Fruit fly (Drosophila melanogaster) whole organism, embryonic: ENCODE data around the gene CG45065.

Experiments used
- ATbp ChIP-seq: fragments of 200-800 bp; sonication (Bioruptor generic); optimal IDR thresholded peaks from 2 replicates; lab custom pipeline; 2017; ENCODE audit warnings: missing biosample characterization, mild to moderate bottlenecking, missing genetic modification characterization, missing genetic modification reagents
- Bdp1 ChIP-seq: fragments of 200-800 bp; sonication (Bioruptor generic); optimal IDR thresholded peaks from 3 replicates; lab custom pipeline; 2016; ENCODE audit warnings: missing biosample characterization, missing genetic modification characterization
- CG10147 ChIP-seq: fragments of 200-800 bp; sonication (Bioruptor generic); optimal IDR thresholded peaks from 2 replicates; lab custom pipeline; 2019; ENCODE audit warnings: missing biosample characterization, mild to moderate bottlenecking, missing genetic modification characterization, moderate library complexity
- CG10267 ChIP-seq: fragments of 200-800 bp; sonication (Bioruptor generic); optimal IDR thresholded peaks from 2 replicates; lab custom pipeline; 2018; ENCODE audit warnings: missing biosample characterization, mild to moderate bottlenecking, missing genetic modification characterization, moderate library complexity
- CG10959 ChIP-seq: fragments of 200-800 bp; sonication (Bioruptor generic); IDR thresholded peaks from 2 replicates; pipeline ENCODE4 v1.3.6; 2022; ENCODE audit warnings: missing biosample characterization, missing genetic modification characterization
- CG11504 ChIP-seq: fragments of 200-800 bp; sonication (Bioruptor generic); optimal IDR thresholded peaks from 3 replicates; lab custom pipeline; 2019; ENCODE audit warnings: missing biosample characterization, mild to moderate bottlenecking, missing genetic modification characterization, moderate library complexity
- CG12071 ChIP-seq: fragments of 200-800 bp; sonication (Bioruptor generic); optimal IDR thresholded peaks from 3 replicates; lab custom pipeline; 2018; ENCODE audit warnings: missing biosample characterization, mild to moderate bottlenecking, missing genetic modification characterization
- CG12391 ChIP-seq: fragments of 200-800 bp; sonication (Bioruptor generic); optimal IDR thresholded peaks from 3 replicates; lab custom pipeline; 2018; ENCODE audit warnings: missing biosample characterization, mild to moderate bottlenecking, missing genetic modification characterization, moderate library complexity
- CG14710 ChIP-seq: fragments of 200-800 bp; sonication (Bioruptor generic); optimal IDR thresholded peaks from 3 replicates; lab custom pipeline; 2019; ENCODE audit warnings: missing biosample characterization, mild to moderate bottlenecking, missing genetic modification characterization, moderate library complexity
- CG17186 ChIP-seq: fragments of 200-800 bp; sonication (Bioruptor generic); optimal IDR thresholded peaks from 3 replicates; lab custom pipeline; 2017; ENCODE audit warnings: missing biosample characterization, missing genetic modification reagents, missing genetic modification characterization
- CG2120 ChIP-seq: fragments of 200-800 bp; sonication (Bioruptor generic); optimal IDR thresholded peaks from 3 replicates; lab custom pipeline; 2016; ENCODE audit warnings: missing biosample characterization, missing genetic modification characterization
- CG31441 ChIP-seq: fragments of 200-800 bp; sonication (Bioruptor generic); IDR thresholded peaks from 2 replicates; pipeline ENCODE4 v1.3.6; 2022; ENCODE audit warnings: missing biosample characterization, missing genetic modification characterization
- CG32772 ChIP-seq: fragments of 200-800 bp; sonication (Bioruptor generic); IDR thresholded peaks from 2 replicates; pipeline ENCODE4 v1.3.6; 2022; ENCODE audit warnings: missing biosample characterization, missing genetic modification characterization
- CG4424 ChIP-seq: fragments of 200-800 bp; sonication (Bioruptor generic); optimal IDR thresholded peaks from 3 replicates; lab custom pipeline; 2016; ENCODE audit warnings: missing biosample characterization, missing genetic modification characterization
- CG7786 ChIP-seq: fragments of 200-800 bp; sonication (Bioruptor generic); optimal IDR thresholded peaks from 2 replicates; lab custom pipeline; 2016; ENCODE audit warnings: missing biosample characterization, missing genetic modification characterization
- CG8944 ChIP-seq: fragments of 200-800 bp; sonication (Bioruptor generic); optimal IDR thresholded peaks from 3 replicates; lab custom pipeline; 2016; ENCODE audit warnings: missing biosample characterization, missing genetic modification characterization
- CG9437 ChIP-seq: fragments of 200-800 bp; sonication (Bioruptor generic); optimal IDR thresholded peaks from 2 replicates; lab custom pipeline; 2018; ENCODE audit warnings: missing biosample characterization, mild to moderate bottlenecking, missing genetic modification characterization
- CoRest ChIP-seq: fragments of 200-800 bp; sonication (Bioruptor generic); optimal IDR thresholded peaks from 3 replicates; lab custom pipeline; 2018; ENCODE audit warnings: missing biosample characterization, mild to moderate bottlenecking, missing genetic modification characterization, moderate library complexity
- Dref ChIP-seq: fragments of 200-800 bp; sonication (Bioruptor generic); IDR thresholded peaks from 2 replicates; pipeline ENCODE4 v1.3.6; 2022; ENCODE audit warnings: missing biosample characterization, missing genetic modification characterization
- H2.0 ChIP-seq: fragments of 200-800 bp; sonication (Bioruptor generic); IDR thresholded peaks from 2 replicates; pipeline ENCODE4 v1.3.6; 2022; ENCODE audit warnings: missing biosample characterization, missing genetic modification characterization
- HLH4C ChIP-seq: fragments of 200-800 bp; sonication (Bioruptor generic); IDR thresholded peaks from 3 replicates; pipeline ENCODE4 v1.3.6; 2022; ENCODE audit warnings: missing biosample characterization, missing genetic modification characterization; ENCODE audit not compliant: partially characterized antibody
- MBD-R2 ChIP-seq: fragments of 200-800 bp; sonication (Bioruptor generic); IDR thresholded peaks from 2 replicates; pipeline ENCODE4 v1.3.6; 2022; ENCODE audit warnings: missing biosample characterization, missing genetic modification characterization
- Mad ChIP-seq: fragments of 200-800 bp; sonication (Bioruptor generic); optimal IDR thresholded peaks from 2 replicates; lab custom pipeline; 2016; ENCODE audit warnings: missing biosample characterization, missing genetic modification characterization
- Max ChIP-seq: fragments of 200-800 bp; sonication (Bioruptor generic); optimal IDR thresholded peaks from 2 replicates; lab custom pipeline; 2016; ENCODE audit warnings: missing biosample characterization, mild to moderate bottlenecking, missing genetic modification characterization
- NC2β ChIP-seq: fragments of 200-800 bp; sonication (Bioruptor generic); optimal IDR thresholded peaks from 2 replicates; lab custom pipeline; 2016; ENCODE audit warnings: missing biosample characterization, missing genetic modification characterization
- Nf-YB ChIP-seq: fragments of 200-800 bp; sonication (Bioruptor generic); optimal IDR thresholded peaks from 3 replicates; lab custom pipeline; 2019; ENCODE audit warnings: missing biosample characterization, mild to moderate bottlenecking, missing genetic modification characterization, moderate library complexity
- Oli ChIP-seq: fragments of 200-800 bp; sonication (Bioruptor generic); optimal IDR thresholded peaks from 2 replicates; lab custom pipeline; 2018; ENCODE audit warnings: missing biosample characterization, mild to moderate bottlenecking, missing genetic modification characterization, moderate library complexity
- al ChIP-seq: fragments of 200-800 bp; sonication (Bioruptor generic); IDR thresholded peaks from 2 replicates; pipeline ENCODE4 v1.3.6; 2022; ENCODE audit warnings: missing biosample characterization, missing genetic modification characterization
- bab2 ChIP-seq: fragments of 200-800 bp; sonication (Bioruptor generic); optimal IDR thresholded peaks from 2 replicates; lab custom pipeline; 2016; ENCODE audit warnings: missing biosample characterization, missing genetic modification characterization
- chn ChIP-seq: fragments of 200-800 bp; sonication (Bioruptor generic); optimal IDR thresholded peaks from 2 replicates; lab custom pipeline; 2016; ENCODE audit warnings: missing biosample characterization, missing genetic modification characterization
- en ChIP-seq: fragments of 200-800 bp; sonication (Bioruptor generic); optimal IDR thresholded peaks from 2 replicates; lab custom pipeline; 2016; ENCODE audit warnings: missing biosample characterization, missing genetic modification characterization
- exex ChIP-seq: fragments of 200-800 bp; sonication (Bioruptor generic); optimal IDR thresholded peaks from 4 replicates; lab custom pipeline; 2018; ENCODE audit warnings: missing biosample characterization, mild to moderate bottlenecking, missing genetic modification characterization, moderate library complexity
- fd3F ChIP-seq: fragments of 200-800 bp; sonication (Bioruptor generic); optimal IDR thresholded peaks from 2 replicates; lab custom pipeline; 2018; ENCODE audit warnings: missing biosample characterization, mild to moderate bottlenecking, missing genetic modification characterization, moderate library complexity
- gcm2 ChIP-seq: fragments of 200-800 bp; sonication (Bioruptor generic); optimal IDR thresholded peaks from 2 replicates; lab custom pipeline; 2016; ENCODE audit warnings: missing biosample characterization, missing genetic modification characterization
- hbn ChIP-seq: fragments of 200-800 bp; sonication (Bioruptor generic); IDR thresholded peaks from 2 replicates; pipeline ENCODE4 v1.3.6; 2022; ENCODE audit warnings: missing biosample characterization, missing genetic modification characterization; ENCODE audit not compliant: partially characterized antibody
- kay ChIP-seq: fragments of 200-800 bp; sonication (Bioruptor generic); optimal IDR thresholded peaks from 2 replicates; lab custom pipeline; 2016; ENCODE audit warnings: missing biosample characterization, missing genetic modification characterization
- klu ChIP-seq: fragments of 200-800 bp; sonication (Bioruptor generic); IDR thresholded peaks from 2 replicates; pipeline ENCODE4 v1.3.6; 2022; ENCODE audit warnings: missing biosample characterization, missing genetic modification characterization
- knrl ChIP-seq: fragments of 200-800 bp; sonication (Bioruptor generic); IDR thresholded peaks from 3 replicates; pipeline ENCODE4 v1.3.6; 2022; ENCODE audit warnings: missing biosample characterization, missing genetic modification characterization; ENCODE audit not compliant: partially characterized antibody
- nom ChIP-seq: fragments of 200-800 bp; sonication (Bioruptor generic); optimal IDR thresholded peaks from 2 replicates; lab custom pipeline; 2017; ENCODE audit warnings: missing biosample characterization, missing genetic modification characterization, mild to moderate bottlenecking, moderate library complexity, missing genetic modification reagents
- otp ChIP-seq: fragments of 200-800 bp; sonication (Bioruptor generic); IDR thresholded peaks from 3 replicates; pipeline ENCODE4, ENCODE4 v1.3.6; 2022; ENCODE audit warnings: missing biosample characterization, missing genetic modification characterization
- phol ChIP-seq: fragments of 200-800 bp; sonication (Bioruptor generic); optimal IDR thresholded peaks from 3 replicates; lab custom pipeline; 2018; ENCODE audit warnings: missing biosample characterization, mild to moderate bottlenecking, missing genetic modification characterization, moderate library complexity
- pum ChIP-seq: fragments of 200-800 bp; sonication (Bioruptor generic); optimal IDR thresholded peaks from 2 replicates; lab custom pipeline; 2016; ENCODE audit warnings: missing biosample characterization, missing genetic modification characterization
- scrt ChIP-seq: fragments of 200-800 bp; sonication (Bioruptor generic); optimal IDR thresholded peaks from 2 replicates; lab custom pipeline; 2018; ENCODE audit warnings: missing biosample characterization, mild to moderate bottlenecking, missing genetic modification characterization, moderate library complexity
- sens ChIP-seq: fragments of 200-800 bp; sonication (Bioruptor generic); peaks from one replicate; lab custom pipeline; 2016; ENCODE audit warnings: missing biosample characterization, missing genetic modification characterization
- sna ChIP-seq: fragments of 200-800 bp; sonication (Bioruptor generic); IDR thresholded peaks from 2 replicates; pipeline ENCODE4 v1.3.6; 2022; ENCODE audit warnings: missing biosample characterization, missing genetic modification characterization; ENCODE audit not compliant: partially characterized antibody
- so ChIP-seq: fragments of 200-800 bp; sonication (Bioruptor generic); IDR thresholded peaks from 3 replicates; pipeline ENCODE4 v1.3.6; 2022; ENCODE audit warnings: missing biosample characterization, missing genetic modification characterization
- toy ChIP-seq: fragments of 200-800 bp; sonication (Bioruptor generic); IDR thresholded peaks from 2 replicates; pipeline ENCODE4 v1.3.6; 2022; ENCODE audit warnings: missing biosample characterization, missing genetic modification characterization
- vnd ChIP-seq: fragments of 200-800 bp; sonication (Bioruptor generic); IDR thresholded peaks from 3 replicates; pipeline ENCODE4 v1.3.6; 2022; ENCODE audit warnings: missing biosample characterization, missing genetic modification characterization; ENCODE audit not compliant: partially characterized antibody

The CG45065 gene

DNA sequence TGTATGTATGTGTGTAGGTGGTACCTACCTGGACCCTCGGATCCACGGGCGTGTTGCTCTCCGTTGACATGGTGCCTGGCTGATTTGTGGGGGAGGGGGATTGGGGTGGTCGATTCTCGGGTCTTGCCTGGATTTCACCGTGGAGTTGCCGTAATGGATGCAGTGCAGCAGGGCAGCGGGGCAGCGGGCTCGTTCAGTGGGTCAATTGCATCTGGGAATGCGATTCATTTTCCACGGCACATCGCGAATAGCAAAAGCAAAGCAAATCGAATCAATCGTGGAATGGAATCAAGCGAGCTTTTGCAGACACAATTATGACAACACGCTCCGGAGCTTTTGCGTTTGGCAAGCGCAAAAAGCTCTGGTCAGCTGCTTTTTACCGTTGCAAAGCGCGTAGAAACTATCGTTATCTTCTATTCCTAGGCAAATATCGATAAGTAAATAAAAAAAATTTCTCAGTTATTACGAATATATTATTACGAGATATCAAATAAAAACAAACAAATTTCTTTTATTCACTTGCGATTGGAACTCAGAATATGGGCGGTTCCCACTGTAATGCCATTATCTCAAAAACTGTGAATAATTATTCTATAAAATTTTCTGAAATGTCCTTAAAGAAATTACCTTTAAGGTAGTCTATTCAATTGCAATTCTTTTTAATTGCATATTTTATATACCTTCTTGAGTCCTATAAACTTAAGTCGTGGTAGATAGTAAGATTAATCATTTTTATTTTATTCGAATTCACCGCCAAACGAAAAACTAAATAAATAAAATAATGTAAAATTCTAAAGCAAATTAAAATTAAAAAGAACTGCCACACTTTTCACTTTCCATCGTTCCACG, 50.4 kb downstream of the CG45065 start, which contains the start of gene CG14408 (continued):
- TF ChIP-seq Bdp1: no peak
- TF ChIP-seq Oli (tag; lab: Kevin White, UChicago): no peak
- no peak for TF ChIP-seq pum (GFP tag; lab: Kevin White, UChicago)
- TF ChIP-seq knrl (GFP tag; lab: Robert Waterston, UW): peak; percentile 33; the same call in 2 of the 3 replicates
- no peak for TF ChIP-seq nom (GFP tag; lab: Kevin White, UChicago)
- TF ChIP-seq CG7786: no peak
- TF ChIP-seq toy (GFP tag; lab: Robert Waterston, UW): no peak
- no peak for TF ChIP-seq CG10147 (GFP tag; lab: Kevin White, UChicago)
- no peak for TF ChIP-seq klu
- no peak for TF ChIP-seq CG17186 (GFP tag; lab: Kevin White, UChicago)
- peak; percentile 55 for TF ChIP-seq sens (GFP tag; lab: Kevin White, UChicago)
- peak; percentile 91 for TF ChIP-seq kay
- no peak for TF ChIP-seq CG8944 (GFP tag; lab: Kevin White, UChicago)
- peak; percentile 51 for TF ChIP-seq Dref (GFP tag; lab: Robert Waterston, UW)
- TF ChIP-seq en (GFP tag; lab: Kevin White, UChicago): no peak
- no peak for TF ChIP-seq al
- TF ChIP-seq CG9437 (GFP tag; lab: Kevin White, UChicago): peak; percentile 33
- TF ChIP-seq Mad (GFP tag; lab: Kevin White, UChicago): no peak
- TF ChIP-seq ATbp (GFP tag; lab: Kevin White, UChicago): no peak
- TF ChIP-seq exex (tag; lab: Kevin White, UChicago): no peak
- peak; percentile 12 for TF ChIP-seq CoRest (tag; lab: Kevin White, UChicago)
- no peak for TF ChIP-seq scrt (GFP tag; lab: Kevin White, UChicago)
- peak; percentile 25 for TF ChIP-seq CG10267 (tag; lab: Kevin White, UChicago)
- no peak for TF ChIP-seq vnd (GFP tag; lab: Robert Waterston, UW)
- TF ChIP-seq CG12391 (tag; lab: Kevin White, UChicago): peak; percentile 45
- no peak for TF ChIP-seq gcm2 (GFP tag; lab: Kevin White, UChicago)
- peak; percentile 53; the same call in 1 of the 2 replicates for TF ChIP-seq MBD-R2
- no peak for TF ChIP-seq Max (GFP tag; lab: Kevin White, UChicago)
- 0 out of 2 replicates have a peak, but pooled peaks have one; percentile 46 for TF ChIP-seq CG31441 (GFP tag; lab: Robert Waterston, UW)
- TF ChIP-seq NC2β: no peak
- TF ChIP-seq hbn (GFP tag; lab: Robert Waterston, UW): peak; percentile 30; the same call in 1 of the 2 replicates
- no peak for TF ChIP-seq chn (GFP tag; lab: Kevin White, UChicago)
- no peak for TF ChIP-seq CG14710
- TF ChIP-seq CG2120 (GFP tag; lab: Kevin White, UChicago): peak; percentile 5
- peak; percentile 22 for TF ChIP-seq phol (tag; lab: Kevin White, UChicago)
- TF ChIP-seq CG32772 (GFP tag; lab: Robert Waterston, UW): no peak
- TF ChIP-seq CG11504 (tag; lab: Kevin White, UChicago): no peak
- peak; percentile 0 for TF ChIP-seq CG4424 (GFP tag; lab: Kevin White, UChicago)
- TF ChIP-seq CG10959 (GFP tag; lab: Robert Waterston, UW): no peak
- no peak for TF ChIP-seq otp (GFP tag; lab: Robert Waterston, UW)
- no peak for TF ChIP-seq fd3F (GFP tag; lab: Kevin White, UChicago)
- peak; percentile 54 for TF ChIP-seq sna (GFP tag; lab: Robert Waterston, UW)
- no peak for TF ChIP-seq H2.0
- no peak for TF ChIP-seq CG12071 (GFP tag; lab: Kevin White, UChicago)
- TF ChIP-seq so (GFP tag; lab: Robert Waterston, UW): no peak
- peak; percentile 3 for TF ChIP-seq Nf-YB
- peak; percentile 9; the same call in 1 of the 3 replicates for TF ChIP-seq HLH4C (GFP tag; lab: Robert Waterston, UW)
- no peak for TF ChIP-seq bab2 (GFP tag; lab: Kevin White, UChicago)
